Worm (Caenorhabditis elegans): ENCODE results near the gene T14B4.1.

- TF ChIP-seq W03F9.2 (tag; optimal IDR thresholded peaks at IDR 0.05) = no peak
- no peak for TF ChIP-seq him-1 (tag; optimal IDR thresholded peaks at IDR 0.05)
- no peak for TF ChIP-seq dao-5 (tag; optimal IDR thresholded peaks at IDR 0.05)
These were observed 29.0 kb upstream of the T14B4.1 start for ce11 chrII:6707496-6708260.
